Fruit fly (Drosophila melanogaster) whole organism, wandering third instar larva: ENCODE data around the gene CG14427.

Experiments
- Dfd ChIP-seq: fragments of >200 bp; optimal IDR thresholded peaks from 2 replicates; lab custom pipeline; 2017; ENCODE audit warnings: missing biosample characterization, missing genetic modification characterization
- Sp1 ChIP-seq: fragments of 200-800 bp; sonication (Bioruptor generic); optimal IDR thresholded peaks from 3 replicates; lab custom pipeline; 2019; ENCODE audit warnings: missing biosample characterization, mild to moderate bottlenecking, missing genetic modification characterization, moderate library complexity
- dl ChIP-seq, 2 experiments: fragments of 175-275, 200-275 bp in 1 of 2; fragments of 200-275 bp in 1 of 2; sonication (Bioruptor generic); optimal IDR thresholded peaks; lab custom pipeline; 2018; ENCODE audit warnings: mild to moderate bottlenecking in 2 of 2, missing biosample characterization in 2 of 2, missing genetic modification characterization in 2 of 2, moderate library complexity in 2 of 2; ENCODE audit not compliant: partially characterized antibody in 2 of 2, insufficient read depth in 1 of 2

DNA sequence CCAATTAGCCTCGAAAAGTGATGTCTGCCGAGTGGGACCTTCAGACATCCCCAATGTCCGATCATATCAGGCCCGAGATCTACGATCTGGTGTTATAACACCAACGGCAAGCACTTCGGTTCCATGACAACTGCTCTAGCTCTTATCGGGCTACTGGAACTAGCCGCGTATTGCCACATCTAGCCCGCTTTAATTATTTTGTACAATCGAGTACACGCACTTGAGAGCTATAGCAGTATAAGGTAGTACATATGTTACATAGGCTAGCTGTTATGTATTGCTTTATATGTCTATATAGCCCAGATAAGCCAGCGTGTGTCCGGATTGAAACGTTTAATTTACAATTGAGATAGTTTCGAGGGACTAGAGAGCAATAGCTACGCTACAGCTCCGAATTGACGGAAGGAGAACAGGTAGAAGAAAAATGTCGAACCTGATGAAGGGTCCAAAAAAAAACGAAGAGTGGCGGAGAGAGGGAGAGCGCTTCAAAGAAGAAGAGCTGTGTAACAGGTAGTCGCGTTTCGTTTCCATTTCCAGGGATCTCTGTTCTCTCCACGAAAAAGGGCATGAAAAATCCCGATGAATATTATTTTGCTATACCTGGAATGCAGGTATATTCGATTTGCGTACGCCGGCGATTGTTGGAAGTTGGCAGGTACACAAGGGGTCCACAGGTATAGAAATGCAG lies 43.3 kb upstream of the CG14427 start:
- TF ChIP-seq Dfd (GFP tag; lab: Kevin White, UChicago) = no peak
- TF ChIP-seq dl (GFP tag; optimal IDR thresholded peaks at IDR 0.05; lab: Kevin White, UChicago; ENCODE audit: insufficient read depth in 1 of 2, partially characterized antibody in 2 of 2) = no peak
- TF ChIP-seq Sp1 (GFP tag; lab: Kevin White, UChicago) = no peak
